Fruit fly (Drosophila melanogaster): Measurements from ENCODE around the gene CG7600.

Gene CG7600

DNA sequence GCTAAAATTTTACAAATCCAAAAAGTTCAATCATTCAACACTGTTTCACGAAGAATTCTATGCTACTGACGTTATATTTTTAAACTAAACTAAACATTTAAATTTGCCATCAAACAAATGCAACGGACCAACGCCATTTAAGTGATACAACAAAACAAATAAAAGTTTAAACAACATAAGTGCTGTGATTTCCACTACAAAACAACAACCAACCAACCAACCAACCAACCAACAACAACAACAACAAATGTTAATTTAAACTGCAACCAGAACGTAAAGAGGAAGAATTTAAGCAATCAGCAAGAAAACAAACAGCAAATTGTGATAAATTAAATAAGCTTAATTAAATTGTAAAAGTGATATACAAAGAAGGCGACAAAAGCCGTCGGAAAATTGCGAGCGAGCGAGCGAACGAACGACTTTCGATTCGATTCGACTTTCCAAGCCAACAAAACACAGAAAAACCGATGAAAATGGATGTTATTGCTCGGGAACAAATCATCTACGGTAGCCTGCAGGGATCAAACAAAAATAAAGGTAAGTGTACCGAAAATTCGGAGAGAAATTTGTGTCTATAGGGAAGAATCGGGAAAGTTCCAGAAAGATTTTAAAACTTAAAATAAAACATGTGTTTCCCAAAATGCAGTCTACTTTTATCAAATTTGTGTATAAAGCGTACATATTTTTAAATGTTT lies 42.0 kb downstream of the CG7600 start (continued):
- TF ChIP-seq lilli (GFP tag; optimal IDR thresholded peaks at IDR 0.05) (peak; percentile 63), sug (tag; optimal IDR thresholded peaks at IDR 0.05) (peak; percentile 1), CG17568 (GFP tag; optimal IDR thresholded peaks at IDR 0.05) (no peak), pita (GFP tag; optimal IDR thresholded peaks at IDR 0.05) (no peak), chm (GFP tag; IDR thresholded peaks at IDR 0.05) (peak; percentile 77), sna (GFP tag; IDR thresholded peaks at IDR 0.05; ENCODE audit: partially characterized antibody) (0 out of 2 replicates have a peak, but pooled peaks have one; percentile 1), CG8944 (GFP tag; optimal IDR thresholded peaks at IDR 0.05) (peak; percentile 11), CG4820 (GFP tag; optimal IDR thresholded peaks at IDR 0.05) (peak; percentile 11), wdn (GFP tag; IDR thresholded peaks at IDR 0.05) (peak; percentile 52), al (GFP tag; IDR thresholded peaks at IDR 0.05) (no peak), ken (GFP tag; IDR thresholded peaks at IDR 0.05) (0 out of 3 replicates have a peak, but pooled peaks have one; percentile 36)

DNA sequence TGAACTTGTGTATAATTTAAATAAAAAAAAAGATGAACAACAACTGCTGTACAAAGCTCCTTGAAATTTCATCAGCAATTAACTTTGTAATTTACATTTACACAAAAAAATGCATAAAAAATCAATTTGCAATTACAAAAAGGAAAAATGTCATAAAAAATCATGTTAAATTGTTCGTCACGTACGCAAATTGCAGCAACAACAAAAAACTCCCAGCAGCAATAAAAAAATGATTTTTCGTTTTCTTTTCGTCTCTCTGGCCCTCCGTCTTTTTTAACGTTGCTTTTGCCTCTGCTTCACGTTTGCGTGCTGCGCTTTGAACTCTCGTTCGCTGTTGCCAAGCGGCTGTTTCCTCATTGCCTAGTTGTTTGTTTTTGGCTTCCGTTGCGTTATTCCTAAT lies 42.6 kb downstream of the CG7600 start:
- TF ChIP-seq CG10209 (GFP tag; optimal IDR thresholded peaks at IDR 0.05) (no peak), caup (GFP tag; optimal IDR thresholded peaks at IDR 0.05; ENCODE audit: severe bottlenecking) (peak; percentile 14), sr (GFP tag; IDR thresholded peaks at IDR 0.05) (no peak), cg (GFP tag; optimal IDR thresholded peaks at IDR 0.05) (no peak), CG6689 (GFP tag; IDR thresholded peaks at IDR 0.05) (no peak), Sry-β (GFP tag; optimal IDR thresholded peaks at IDR 0.05) (no peak), grau (tag; optimal IDR thresholded peaks at IDR 0.05) (no peak), corto (GFP tag; optimal IDR thresholded peaks at IDR 0.05) (peak; percentile 5), Sry-δ (GFP tag; optimal IDR thresholded peaks at IDR 0.05) (no peak), CG1792 (GFP tag; optimal IDR thresholded peaks at IDR 0.05) (no peak), amos (GFP tag; IDR thresholded peaks at IDR 0.05; ENCODE audit: partially characterized antibody) (0 out of 2 replicates have a peak, but pooled peaks have one; percentile 11), Atf6 (GFP tag; IDR thresholded peaks at IDR 0.05) (0 out of 2 replicates have a peak, but pooled peaks have one; percentile 7), Hr51 (GFP tag; optimal IDR thresholded peaks at IDR 0.05) (no peak), CG2678 (tag; optimal IDR thresholded peaks at IDR 0.05) (no peak), Hand (GFP tag; optimal IDR thresholded peaks at IDR 0.05) (peak; percentile 4), CG3726 (GFP tag; IDR thresholded peaks at IDR 0.05) (no peak), CG12155 (GFP tag; optimal IDR thresholded peaks at IDR 0.05) (no peak), luna (GFP tag; optimal IDR thresholded peaks at IDR 0.05) (peak; percentile 4), Fer2 (tag; optimal IDR thresholded peaks at IDR 0.05) (no peak), chm (GFP tag; IDR thresholded peaks at IDR 0.05) (peak; percentile 93), CG15479 (GFP tag; optimal IDR thresholded peaks at IDR 0.05) (no peak), CG4707 (GFP tag; optimal IDR thresholded peaks at IDR 0.05) (no peak), Tbp (GFP tag; optimal IDR thresholded peaks at IDR 0.05) (no peak), sqz (GFP tag; optimal IDR thresholded peaks at IDR 0.05) (peak; percentile 71), bigmax (GFP tag; optimal IDR thresholded peaks at IDR 0.05) (no peak), CG9727 (GFP tag; optimal IDR thresholded peaks at IDR 0.05) (peak; percentile 64), Ets65A (GFP tag) (no peak), CG16815 (GFP tag; optimal IDR thresholded peaks at IDR 0.05) (no peak), CG2129 (GFP tag; IDR thresholded peaks at IDR 0.05; ENCODE audit: partially characterized antibody) (no peak), fd64A (GFP tag; optimal IDR thresholded peaks at IDR 0.05) (no peak), Six4 (GFP tag; optimal IDR thresholded peaks at IDR 0.05) (no peak), vvl (GFP tag; IDR thresholded peaks at IDR 0.05) (peak; percentile 9; the same call in 1 of the 2 replicates), sens-2 (GFP tag; IDR thresholded peaks at IDR 0.05) (no peak), Fer1 (GFP tag; optimal IDR thresholded peaks at IDR 0.05) (no peak), CG5953 (GFP tag; IDR thresholded peaks at IDR 0.05) (no peak), cad (GFP tag; optimal IDR thresholded peaks at IDR 0.05) (peak; percentile 61), GATAe (GFP tag; conservative IDR thresholded peaks at IDR 0.05) (no peak), CG7987 (GFP tag; optimal IDR thresholded peaks at IDR 0.05) (no peak), run (tag; optimal IDR thresholded peaks at IDR 0.05) (no peak)
